Worm (Caenorhabditis elegans): Measurements from ENCODE around the gene math-8.

- TF ChIP-seq nhr-77 (tag; optimal IDR thresholded peaks at IDR 0.05) (no peak), fkh-10 (GFP tag; optimal IDR thresholded peaks at IDR 0.05) (no peak), pha-4 (GFP tag; IDR thresholded peaks at IDR 0.05) (no peak), pha-4 (tag; optimal IDR thresholded peaks at IDR 0.05) (no peak), mep-1 (tag; optimal IDR thresholded peaks at IDR 0.05) (no peak), arid-1 (GFP tag; conservative IDR thresholded peaks at IDR 0.05) (no peak), lin-13 (GFP tag; optimal IDR thresholded peaks at IDR 0.05) (no peak), lin-1 (GFP tag; IDR thresholded peaks at IDR 0.05) (no peak), daf-12 (tag; optimal IDR thresholded peaks at IDR 0.05) (no peak), ama-1 (optimal IDR thresholded peaks at IDR 0.05) (no peak), unc-62 (GFP tag; optimal IDR thresholded peaks at IDR 0.05 in 1 of 2) (no peak), unc-62 (tag; optimal IDR thresholded peaks at IDR 0.05) (no peak), egl-43 (GFP tag; IDR thresholded peaks at IDR 0.05) (no peak), ZK337.2 (GFP tag; IDR thresholded peaks at IDR 0.05) (no peak)
Observed at ce11 chrII:1878663-1879062, 10.3 kb downstream of the math-8 start, which contains the start of gene math-16.
